Comparison of ENCODE assay signal across 1 fruit fly cellular context in genomic region chr2L:117750-118149, dm6.
TF ChIP-seq lines count a peak whose summit lies in the region.

No protein-coding gene starts in this region.

TF ChIP-seq in whole organism, embryonic, 481 proteins besides CTCF, POLR2A, EP300 and RAD21 (continued from another document and continues in another):
- TF ChIP-seq eyg (GFP tag; optimal IDR thresholded peaks at IDR 0.05; lab: Kevin White, UChicago) (no peak), schlank (tag; optimal IDR thresholded peaks at IDR 0.05; lab: Kevin White, UChicago) (peak; percentile 37), CG31224 (GFP tag; IDR thresholded peaks at IDR 0.05; lab: Robert Waterston, UW) (no peak), CG1792 (GFP tag; optimal IDR thresholded peaks at IDR 0.05; lab: Kevin White, UChicago) (peak; percentile 11), CG10959 (GFP tag; IDR thresholded peaks at IDR 0.05; lab: Robert Waterston, UW) (no peak), gsb (GFP tag; IDR thresholded peaks at IDR 0.05; lab: Robert Waterston, UW) (0 out of 2 replicates have a peak, but pooled peaks have one; percentile 10), NC2α (GFP tag; optimal IDR thresholded peaks at IDR 0.05; lab: Kevin White, UChicago) (no peak), psq (GFP tag; optimal IDR thresholded peaks at IDR 0.05; lab: Kevin White, UChicago) (no peak), pnt (GFP tag; optimal IDR thresholded peaks at IDR 0.05; lab: Kevin White, UChicago) (no peak), Spps (tag; optimal IDR thresholded peaks at IDR 0.05; lab: Kevin White, UChicago) (no peak), br (optimal IDR thresholded peaks at IDR 0.05; lab: Kevin White, UChicago) (no peak), CG6654 (GFP tag; optimal IDR thresholded peaks at IDR 0.05; lab: Kevin White, UChicago) (no peak), bigmax (GFP tag; optimal IDR thresholded peaks at IDR 0.05; lab: Kevin White, UChicago) (no peak), Hr51 (GFP tag; optimal IDR thresholded peaks at IDR 0.05; lab: Kevin White, UChicago) (no peak), CG12236 (GFP tag; optimal IDR thresholded peaks at IDR 0.05; lab: Kevin White, UChicago) (no peak), tx (GFP tag; optimal IDR thresholded peaks at IDR 0.05; lab: Kevin White, UChicago) (no peak), crc (GFP tag; optimal IDR thresholded peaks at IDR 0.05; lab: Kevin White, UChicago) (no peak), CG4820 (GFP tag; optimal IDR thresholded peaks at IDR 0.05; lab: Kevin White, UChicago) (no peak), bcd (GFP tag; optimal IDR thresholded peaks at IDR 0.05; lab: Kevin White, UChicago) (no peak), CG8281 (tag; optimal IDR thresholded peaks at IDR 0.05; lab: Kevin White, UChicago) (no peak), pzg (GFP tag; optimal IDR thresholded peaks at IDR 0.05; lab: Kevin White, UChicago) (no peak), H15 (GFP tag; IDR thresholded peaks at IDR 0.05; lab: Robert Waterston, UW) (no peak), croc (GFP tag; conservative IDR thresholded peaks at IDR 0.05; lab: Robert Waterston, UW) (no peak), gro (GFP tag; optimal IDR thresholded peaks at IDR 0.05; lab: Kevin White, UChicago) (no peak), ATbp (GFP tag; optimal IDR thresholded peaks at IDR 0.05; lab: Kevin White, UChicago) (peak; percentile 74), al (GFP tag; IDR thresholded peaks at IDR 0.05; lab: Robert Waterston, UW) (no peak), rib (GFP tag; IDR thresholded peaks at IDR 0.05; lab: Robert Waterston, UW) (no peak), pita (GFP tag; optimal IDR thresholded peaks at IDR 0.05; lab: Kevin White, UChicago) (no peak), CG13296 (GFP tag; optimal IDR thresholded peaks at IDR 0.05; lab: Kevin White, UChicago) (peak; percentile 67), CG13424 (tag; optimal IDR thresholded peaks at IDR 0.05; lab: Kevin White, UChicago) (no peak), Sox100B (GFP tag; optimal IDR thresholded peaks at IDR 0.05; lab: Kevin White, UChicago) (peak; percentile 38), Fer1 (GFP tag; optimal IDR thresholded peaks at IDR 0.05; lab: Kevin White, UChicago) (peak; percentile 75), Sin3A (optimal IDR thresholded peaks at IDR 0.05; lab: Kevin White, UChicago) (no peak), CG42726 (GFP tag; IDR thresholded peaks at IDR 0.05; lab: Robert Waterston, UW; ENCODE audit: partially characterized antibody) (no peak), chinmo (GFP tag; IDR thresholded peaks at IDR 0.05; lab: Robert Waterston, UW; ENCODE audit: partially characterized antibody) (no peak), Fer3 (tag; optimal IDR thresholded peaks at IDR 0.05; lab: Kevin White, UChicago) (peak; percentile 35), CG1024 (GFP tag; IDR thresholded peaks at IDR 0.05; lab: Robert Waterston, UW) (no peak), CG14965 (GFP tag; optimal IDR thresholded peaks at IDR 0.05; lab: Kevin White, UChicago; ENCODE audit: borderline replicate concordance) (no peak), peb (GFP tag; IDR thresholded peaks at IDR 0.05; lab: Robert Waterston, UW) (no peak), CG30431 (GFP tag; optimal IDR thresholded peaks at IDR 0.05; lab: Kevin White, UChicago) (no peak), exex (tag; optimal IDR thresholded peaks at IDR 0.05; lab: Kevin White, UChicago) (peak; percentile 11), CG15011 (GFP tag; optimal IDR thresholded peaks at IDR 0.05; lab: Kevin White, UChicago) (no peak), CG2712 (tag; optimal IDR thresholded peaks at IDR 0.05; lab: Kevin White, UChicago) (no peak), CG11696 (GFP tag; IDR thresholded peaks at IDR 0.05; lab: Robert Waterston, UW) (no peak), ewg (GFP tag; optimal IDR thresholded peaks at IDR 0.05; lab: Kevin White, UChicago) (no peak), BtbVII (GFP tag; optimal IDR thresholded peaks at IDR 0.05; lab: Kevin White, UChicago) (peak; percentile 54), HmgZ (tag; optimal IDR thresholded peaks at IDR 0.05; lab: Kevin White, UChicago) (peak; percentile 14), GATAe (GFP tag; conservative IDR thresholded peaks at IDR 0.05; lab: Robert Waterston, UW) (no peak), Ssrp (tag; optimal IDR thresholded peaks at IDR 0.05; lab: Kevin White, UChicago) (no peak), Asciz (GFP tag; optimal IDR thresholded peaks at IDR 0.05; lab: Kevin White, UChicago) (peak; percentile 44), CG9797 (GFP tag; optimal IDR thresholded peaks at IDR 0.05; lab: Kevin White, UChicago) (no peak), CG2202 (tag; optimal IDR thresholded peaks at IDR 0.05; lab: Kevin White, UChicago) (peak; percentile 4), CG17568 (GFP tag; optimal IDR thresholded peaks at IDR 0.05; lab: Kevin White, UChicago) (peak; percentile 8), ssp (GFP tag; IDR thresholded peaks at IDR 0.05; lab: Robert Waterston, UW) (no peak), Hmx (GFP tag; optimal IDR thresholded peaks at IDR 0.05; lab: Kevin White, UChicago) (no peak), dm (GFP tag; optimal IDR thresholded peaks at IDR 0.05; lab: Kevin White, UChicago) (no peak), CG1529 (GFP tag; optimal IDR thresholded peaks at IDR 0.05; lab: Kevin White, UChicago) (no peak), Side (GFP tag; optimal IDR thresholded peaks at IDR 0.05; lab: Kevin White, UChicago) (no peak), CG43689 (GFP tag; IDR thresholded peaks at IDR 0.05; lab: Robert Waterston, UW) (no peak), trem (tag; optimal IDR thresholded peaks at IDR 0.05; lab: Kevin White, UChicago) (no peak), sob (GFP tag; IDR thresholded peaks at IDR 0.05; lab: Robert Waterston, UW) (peak; percentile 62; the same call in 1 of the 2 replicates), Gsc (GFP tag; IDR thresholded peaks at IDR 0.05; lab: Robert Waterston, UW) (no peak), da (GFP tag; optimal IDR thresholded peaks at IDR 0.05; lab: Kevin White, UChicago) (no peak), sc (optimal IDR thresholded peaks at IDR 0.05; lab: Kevin White, UChicago) (no peak), sc (GFP tag; optimal IDR thresholded peaks at IDR 0.05; lab: Kevin White, UChicago) (no peak), Adf1 (GFP tag; IDR thresholded peaks at IDR 0.05; lab: Robert Waterston, UW) (no peak), seq (GFP tag; IDR thresholded peaks at IDR 0.05; lab: Robert Waterston, UW) (peak; percentile 28; the same call in 1 of the 2 replicates), dmrt99B (tag; optimal IDR thresholded peaks at IDR 0.05; lab: Kevin White, UChicago) (no peak), klu (GFP tag; IDR thresholded peaks at IDR 0.05; lab: Robert Waterston, UW) (no peak), gfzf (GFP tag; optimal IDR thresholded peaks at IDR 0.05; lab: Kevin White, UChicago) (no peak), CG18011 (GFP tag; optimal IDR thresholded peaks at IDR 0.05; lab: Kevin White, UChicago) (no peak), BEAF-32 (GFP tag; optimal IDR thresholded peaks at IDR 0.05; lab: Kevin White, UChicago) (no peak), CG2889 (GFP tag; IDR thresholded peaks at IDR 0.05; lab: Robert Waterston, UW) (no peak), zf30C (GFP tag; optimal IDR thresholded peaks at IDR 0.05; lab: Kevin White, UChicago) (no peak), CG6683 (GFP tag; optimal IDR thresholded peaks at IDR 0.05; lab: Kevin White, UChicago) (peak; percentile 49), Sox102F (GFP tag; optimal IDR thresholded peaks at IDR 0.05; lab: Kevin White, UChicago) (no peak), CG5180 (GFP tag; optimal IDR thresholded peaks at IDR 0.05; lab: Kevin White, UChicago) (peak; percentile 40), E2f2 (GFP tag; IDR thresholded peaks at IDR 0.05; lab: Robert Waterston, UW) (no peak), abd-A (tag; optimal IDR thresholded peaks at IDR 0.05; lab: Kevin White, UChicago) (no peak), chn (GFP tag; optimal IDR thresholded peaks at IDR 0.05; lab: Kevin White, UChicago) (no peak), CG12104 (GFP tag; optimal IDR thresholded peaks at IDR 0.05; lab: Kevin White, UChicago) (no peak), Xbp1 (GFP tag; optimal IDR thresholded peaks at IDR 0.05; lab: Kevin White, UChicago) (no peak), jigr1 (GFP tag; IDR thresholded peaks at IDR 0.05; lab: Robert Waterston, UW) (no peak), ase (GFP tag; IDR thresholded peaks at IDR 0.05; lab: Robert Waterston, UW) (no peak), unpg (GFP tag; optimal IDR thresholded peaks at IDR 0.05; lab: Kevin White, UChicago) (peak; percentile 12), eve (GFP tag; optimal IDR thresholded peaks at IDR 0.05; lab: Kevin White, UChicago) (peak in 1 of 2 experiments; percentile 45), Ets65A (GFP tag; lab: Kevin White, UChicago) (no peak), CG9876 (GFP tag; optimal IDR thresholded peaks at IDR 0.05; lab: Kevin White, UChicago) (no peak), Elba2 (GFP tag; optimal IDR thresholded peaks at IDR 0.05; lab: Kevin White, UChicago) (no peak), aop (GFP tag; IDR thresholded peaks at IDR 0.05; lab: Robert Waterston, UW) (no peak), ranshi (GFP tag; IDR thresholded peaks at IDR 0.05; lab: Robert Waterston, UW) (no peak; the same call in 1 of the 2 replicates), z (GFP tag; IDR thresholded peaks at IDR 0.05; lab: Robert Waterston, UW) (no peak), Eip74EF (GFP tag; optimal IDR thresholded peaks at IDR 0.05; lab: Kevin White, UChicago) (no peak), inv (GFP tag; IDR thresholded peaks at IDR 0.05; lab: Robert Waterston, UW; ENCODE audit: partially characterized antibody) (no peak), CG32767 (GFP tag; IDR thresholded peaks at IDR 0.05; lab: Robert Waterston, UW) (0 out of 2 replicates have a peak, but pooled peaks have one; percentile 29), Hmr (GFP tag; optimal IDR thresholded peaks at IDR 0.05; lab: Kevin White, UChicago) (peak; percentile 32), tap (tag; optimal IDR thresholded peaks at IDR 0.05; lab: Kevin White, UChicago) (no peak), sqz (GFP tag; optimal IDR thresholded peaks at IDR 0.05; lab: Kevin White, UChicago) (no peak), phol (tag; optimal IDR thresholded peaks at IDR 0.05; lab: Kevin White, UChicago) (no peak), CG9437 (GFP tag; optimal IDR thresholded peaks at IDR 0.05; lab: Kevin White, UChicago) (no peak), toy (GFP tag; IDR thresholded peaks at IDR 0.05; lab: Robert Waterston, UW) (no peak), oc (tag; optimal IDR thresholded peaks at IDR 0.05; lab: Kevin White, UChicago) (no peak), jing (GFP tag; optimal IDR thresholded peaks at IDR 0.05; lab: Kevin White, UChicago) (no peak), Oaz (GFP tag; IDR thresholded peaks at IDR 0.05; lab: Robert Waterston, UW) (no peak), Deaf1 (tag; optimal IDR thresholded peaks at IDR 0.05; lab: Kevin White, UChicago) (no peak), Opbp (GFP tag; IDR thresholded peaks at IDR 0.05; lab: Robert Waterston, UW; ENCODE audit: partially characterized antibody) (no peak), CG10209 (GFP tag; optimal IDR thresholded peaks at IDR 0.05; lab: Kevin White, UChicago) (peak; percentile 19), HHEX (GFP tag; optimal IDR thresholded peaks at IDR 0.05; lab: Kevin White, UChicago) (peak; percentile 61), CG3847 (GFP tag; IDR thresholded peaks at IDR 0.05; lab: Robert Waterston, UW) (no peak), Hey (tag; optimal IDR thresholded peaks at IDR 0.05; lab: Kevin White, UChicago) (peak; percentile 13), CG6254 (GFP tag; optimal IDR thresholded peaks at IDR 0.05; lab: Kevin White, UChicago) (no peak), HLHmδ (GFP tag; optimal IDR thresholded peaks at IDR 0.05; lab: Kevin White, UChicago) (peak; percentile 63), CG34224 (GFP tag; IDR thresholded peaks at IDR 0.05; lab: Robert Waterston, UW; ENCODE audit: partially characterized antibody) (no peak), tll (GFP tag; optimal IDR thresholded peaks at IDR 0.05; lab: Kevin White, UChicago) (no peak), CG10543 (GFP tag; optimal IDR thresholded peaks at IDR 0.05; lab: Kevin White, UChicago) (peak; percentile 38), MESR4 (GFP tag; optimal IDR thresholded peaks at IDR 0.05; lab: Kevin White, UChicago) (no peak), lola (GFP tag; optimal IDR thresholded peaks at IDR 0.05; lab: Kevin White, UChicago) (no peak), CG9932 (GFP tag; IDR thresholded peaks at IDR 0.05; lab: Robert Waterston, UW) (no peak), CG14050 (GFP tag; IDR thresholded peaks at IDR 0.05; lab: Robert Waterston, UW) (no peak), Awh (GFP tag; IDR thresholded peaks at IDR 0.05; lab: Robert Waterston, UW) (peak; percentile 49; the same call in 1 of the 2 replicates), Atf3 (GFP tag; optimal IDR thresholded peaks at IDR 0.05; lab: Kevin White, UChicago) (no peak), CG3065 (GFP tag; optimal IDR thresholded peaks at IDR 0.05; lab: Kevin White, UChicago) (no peak), crp (GFP tag; optimal IDR thresholded peaks at IDR 0.05; lab: Kevin White, UChicago) (no peak), CG16813 (GFP tag; IDR thresholded peaks at IDR 0.05; lab: Robert Waterston, UW; ENCODE audit: partially characterized antibody) (no peak), CG17328 (GFP tag; IDR thresholded peaks at IDR 0.05; lab: Robert Waterston, UW) (no peak), CG14014 (GFP tag; IDR thresholded peaks at IDR 0.05; lab: Robert Waterston, UW) (peak; percentile 62; the same call in 1 of the 2 replicates), tna (GFP tag; IDR thresholded peaks at IDR 0.05; lab: Robert Waterston, UW; ENCODE audit: partially characterized antibody) (no peak), CG33213 (GFP tag; optimal IDR thresholded peaks at IDR 0.05; lab: Kevin White, UChicago) (peak; percentile 19), CG18476 (GFP tag; optimal IDR thresholded peaks at IDR 0.05; lab: Kevin White, UChicago) (no peak), CG10147 (GFP tag; optimal IDR thresholded peaks at IDR 0.05; lab: Kevin White, UChicago) (no peak), CHES-1-like (GFP tag; optimal IDR thresholded peaks at IDR 0.05; lab: Kevin White, UChicago) (no peak), Trl (optimal IDR thresholded peaks at IDR 0.05; lab: Kevin White, UChicago) (no peak), Trl (GFP tag; optimal IDR thresholded peaks at IDR 0.05; lab: Kevin White, UChicago) (peak; percentile 14), CG18619 (GFP tag; optimal IDR thresholded peaks at IDR 0.05; lab: Kevin White, UChicago) (peak; percentile 19), slou (GFP tag; optimal IDR thresholded peaks at IDR 0.05; lab: Kevin White, UChicago) (no peak), CG3407 (GFP tag; optimal IDR thresholded peaks at IDR 0.05; lab: Kevin White, UChicago) (peak; percentile 54), Blimp-1 (GFP tag; optimal IDR thresholded peaks at IDR 0.05; lab: Kevin White, UChicago) (no peak)
